Fruit fly (Drosophila melanogaster): ENCODE measurements around the gene Sox21a.

- TF ChIP-seq CG8159 (tag; optimal IDR thresholded peaks at IDR 0.05) (peak; percentile 46), fd96Ca (GFP tag; IDR thresholded peaks at IDR 0.05) (peak; percentile 68; the same call in 2 of the 3 replicates), rn (GFP tag; IDR thresholded peaks at IDR 0.05) (no peak)
Measured at dm6 chr3L:14059266-14059974, 48.5 kb downstream of the Sox21a start.

All from whole organism, pupa.